Worm (Caenorhabditis elegans) whole organism, late embryonic: ENCODE results near the gene F56D5.9.

Experiments
- F13H6.1 ChIP-seq: sonication (generic microtip); optimal IDR thresholded peaks from 2 replicates; lab custom pipeline; 2016; ENCODE audit warnings: missing genetic modification characterization, missing compliant biosample characterization
- ama-1 ChIP-seq: fragments of 150-350 bp; optimal IDR thresholded peaks from 2 replicates; lab custom pipeline; 2014
- ceh-30 ChIP-seq: fragments of 150-350 bp; optimal IDR thresholded peaks from 2 replicates; lab custom pipeline; 2014; ENCODE audit warnings: missing biosample characterization, missing genetic modification characterization
- ceh-9 ChIP-seq: sonication (generic microtip); optimal IDR thresholded peaks from 2 replicates; lab custom pipeline; 2016; ENCODE audit warnings: mild to moderate bottlenecking, missing genetic modification characterization, inconsistent platforms, missing compliant biosample characterization
- elt-4 ChIP-seq: sonication (generic microtip); optimal IDR thresholded peaks from 2 replicates; lab custom pipeline; 2016; ENCODE audit warnings: missing genetic modification characterization, missing compliant biosample characterization
- ets-4 ChIP-seq: sonication (generic microtip); optimal IDR thresholded peaks from 2 replicates; lab custom pipeline; 2016; ENCODE audit warnings: missing genetic modification characterization, missing compliant biosample characterization
- fax-1 ChIP-seq: sonication (generic microtip); optimal IDR thresholded peaks from 2 replicates; lab custom pipeline; 2016; ENCODE audit warnings: missing genotype, missing genetic modification characterization, missing compliant biosample characterization
- hlh-30 ChIP-seq: sonication (generic microtip); optimal IDR thresholded peaks from 2 replicates; lab custom pipeline; 2017; ENCODE audit warnings: antibody characterized with exemption, missing genetic modification characterization, missing compliant biosample characterization; ENCODE audit not compliant: insufficient read depth

DNA sequence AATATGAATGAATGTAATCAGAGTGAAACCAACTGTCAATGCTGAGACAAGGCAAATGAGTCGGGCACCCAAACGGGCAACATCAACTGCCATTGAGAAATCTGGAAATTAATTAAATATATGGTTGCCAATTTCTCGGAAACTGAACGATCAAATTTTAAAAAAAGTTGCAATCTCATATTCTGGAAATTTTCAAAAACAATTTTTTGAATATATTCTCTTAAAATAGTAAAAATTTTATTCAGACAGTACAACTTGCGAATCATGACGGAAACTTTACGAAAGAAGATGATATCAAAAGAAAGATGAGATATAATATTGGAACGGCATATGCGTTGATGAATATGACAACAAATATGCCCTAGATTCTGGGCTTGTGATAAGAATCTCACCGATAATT is 26.2 kb downstream of the F56D5.9 start, which contains the start of gene col-121:
- TF ChIP-seq hlh-30 (tag; lab: Kevin White, UChicago) (no peak), ceh-9 (tag; lab: Kevin White, UChicago) (no peak), ama-1 (lab: Kevin White, UChicago) (no peak), ceh-30 (no peak), elt-4 (no peak), fax-1 (tag; lab: Kevin White, UChicago) (no peak), F13H6.1 (tag; lab: Kevin White, UChicago) (no peak), ets-4 (tag; lab: Kevin White, UChicago) (no peak)
